Worm (Caenorhabditis elegans) whole organism, L4 larva: ENCODE measurements around the gene hap-1.

Experiments used
- F26F4.8 ChIP-seq: fragments of 200-800 bp; sonication (Bioruptor generic); conservative IDR thresholded peaks from 2 replicates; pipeline ENCODE4 v1.3.6; 2022; ENCODE audit warnings: missing genetic modification characterization, missing compliant biosample characterization
- F44E2.7 ChIP-seq: fragments of 200-800 bp; sonication (Bioruptor generic); IDR thresholded peaks from 2 replicates; pipeline ENCODE4 v2.1.2; 2022; ENCODE audit warnings: missing genetic modification characterization, missing compliant biosample characterization
- T20F7.1 ChIP-seq: fragments of 200-800 bp; sonication (Bioruptor generic); optimal IDR thresholded peaks from 2 replicates; lab custom pipeline; 2018; ENCODE audit warnings: mild to moderate bottlenecking, missing genetic modification characterization, missing compliant biosample characterization
- T26A8.4 ChIP-seq: fragments of 200-800 bp; sonication (Bioruptor generic); IDR thresholded peaks from 2 replicates; pipeline ENCODE4 v1.3.6; 2022; ENCODE audit warnings: missing genetic modification characterization, missing compliant biosample characterization
- Y105C5A.15 ChIP-seq: fragments of 200-800 bp; sonication (Bioruptor generic); IDR thresholded peaks from 2 replicates; pipeline ENCODE4 v1.3.6; 2022; ENCODE audit warnings: missing genetic modification characterization, missing compliant biosample characterization
- Y75B8A.6 ChIP-seq: fragments of 200-800 bp; sonication (Bioruptor generic); IDR thresholded peaks from 2 replicates; pipeline ENCODE4 v1.3.6; 2022; ENCODE audit warnings: missing genetic modification reagents, missing genetic modification characterization, missing compliant biosample characterization
- ZK337.2 ChIP-seq: fragments of 200-800 bp; sonication (Bioruptor generic); IDR thresholded peaks from 2 replicates; pipeline ENCODE4 v1.3.6; 2022; ENCODE audit warnings: missing genetic modification reagents, missing genetic modification characterization, missing compliant biosample characterization
- aha-1 ChIP-seq: fragments of 150-350 bp; peaks from one replicate; lab custom pipeline; 2014; ENCODE audit warnings: missing biosample characterization, missing genetic modification characterization
- ceh-28 ChIP-seq: fragments of 150-350 bp; optimal IDR thresholded peaks from 2 replicates; lab custom pipeline; 2014; ENCODE audit warnings: missing biosample characterization, missing genetic modification reagents, missing genetic modification characterization
- ceh-44 ChIP-seq: fragments of 200-800 bp; sonication (Bioruptor generic); IDR thresholded peaks from 2 replicates; pipeline ENCODE4 v1.3.6; 2022; ENCODE audit warnings: missing genetic modification reagents, missing genetic modification characterization, missing compliant biosample characterization
- ceh-62 ChIP-seq: sonication (generic microtip); optimal IDR thresholded peaks from 2 replicates; lab custom pipeline; 2017; ENCODE audit warnings: missing biosample characterization, missing genetic modification characterization
- ceh-82 ChIP-seq: sonication (generic microtip); optimal IDR thresholded peaks from 2 replicates; lab custom pipeline; 2017; ENCODE audit warnings: missing biosample characterization, missing genetic modification characterization
- ces-1 ChIP-seq: fragments of 150-350 bp; sonication (generic microtip); optimal IDR thresholded peaks from 4 replicates; lab custom pipeline; 2014; ENCODE audit warnings: missing biosample characterization, missing genetic modification reagents, missing genetic modification characterization
- cey-2 ChIP-seq: sonication (generic microtip); optimal IDR thresholded peaks from 3 replicates; lab custom pipeline; 2017; ENCODE audit warnings: missing genetic modification characterization, mild to moderate bottlenecking, missing compliant biosample characterization, antibody characterized with exemption, borderline replicate concordance; ENCODE audit not compliant: insufficient read depth
- ctbp-1 ChIP-seq: fragments of 200-800 bp; sonication (Bioruptor generic); IDR thresholded peaks from 2 replicates; pipeline ENCODE4 v1.3.6; 2022; ENCODE audit warnings: missing genetic modification reagents, missing genetic modification characterization, missing compliant biosample characterization
- daf-12 ChIP-seq: fragments of 150-350 bp; optimal IDR thresholded peaks from 2 replicates; lab custom pipeline; 2014; ENCODE audit warnings: missing biosample characterization, missing genetic modification reagents, missing genetic modification characterization
- daf-16 ChIP-seq, 3 experiments: sonication (generic microtip); optimal IDR thresholded peaks; 2 replicates each; lab custom pipeline; 2016 to 2017; ENCODE audit warnings: missing genetic modification characterization in 3 of 3, missing genetic modification reagents in 3 of 3, mild to moderate bottlenecking in 2 of 3, missing compliant biosample characterization in 2 of 3, missing biosample characterization in 1 of 3, moderate library complexity in 1 of 3
- dpl-1 ChIP-seq: fragments of 150-350 bp; optimal IDR thresholded peaks from 2 replicates; lab custom pipeline; 2014; ENCODE audit warnings: missing biosample characterization, missing genetic modification reagents, missing genetic modification characterization
- dve-1 ChIP-seq: sonication (generic microtip); optimal IDR thresholded peaks from 2 replicates; lab custom pipeline; 2017; ENCODE audit warnings: antibody characterized with exemption, mild to moderate bottlenecking, missing genetic modification characterization, missing compliant biosample characterization; ENCODE audit not compliant: insufficient read depth
- egl-27 ChIP-seq: sonication (generic microtip); optimal IDR thresholded peaks from 3 replicates; lab custom pipeline; 2017; ENCODE audit warnings: missing biosample characterization, missing genetic modification reagents, missing genetic modification characterization
- egl-43 ChIP-seq: fragments of 200-800 bp; sonication (Bioruptor generic); IDR thresholded peaks from 2 replicates; pipeline ENCODE4 v1.3.6; 2022; ENCODE audit warnings: missing genetic modification reagents, missing genetic modification characterization, missing compliant biosample characterization
- fos-1 ChIP-seq: fragments of 150-350 bp; optimal IDR thresholded peaks from 2 replicates; lab custom pipeline; 2014; ENCODE audit warnings: missing biosample characterization, missing genetic modification characterization
- lin-1 ChIP-seq: fragments of 200-800 bp; sonication (Bioruptor generic); IDR thresholded peaks from 2 replicates; pipeline ENCODE4 v1.3.6; 2022; ENCODE audit warnings: missing genetic modification reagents, missing genetic modification characterization, missing compliant biosample characterization
- lsy-2 ChIP-seq, 2 experiments: fragments of 150-350 bp in 1 of 2; sonication (generic microtip) in 1 of 2; optimal IDR thresholded peaks; 2 replicates each; lab custom pipeline; 2014 to 2017; ENCODE audit warnings: missing biosample characterization in 2 of 2, missing genetic modification characterization in 2 of 2
- madf-9 ChIP-seq: fragments of 200-800 bp; sonication (Bioruptor generic); conservative IDR thresholded peaks from 2 replicates; pipeline ENCODE4 v1.3.6; 2022; ENCODE audit warnings: missing genetic modification reagents, missing genetic modification characterization, missing compliant biosample characterization
- mep-1 ChIP-seq: fragments of 150-350 bp; sonication (generic microtip); optimal IDR thresholded peaks from 3 replicates; lab custom pipeline; 2014; ENCODE audit warnings: missing biosample characterization, missing genetic modification characterization
- mes-2 ChIP-seq: sonication (generic microtip); optimal IDR thresholded peaks from 2 replicates; lab custom pipeline; 2016; ENCODE audit warnings: missing genotype, mild to moderate bottlenecking, missing genetic modification characterization, missing compliant biosample characterization; ENCODE audit not compliant: poor library complexity, severe bottlenecking
- nhr-10 ChIP-seq: fragments of 150-350 bp; optimal IDR thresholded peaks from 2 replicates; lab custom pipeline; 2014; ENCODE audit warnings: missing biosample characterization, missing genetic modification characterization
- nhr-11 ChIP-seq: fragments of 150-350 bp; optimal IDR thresholded peaks from 2 replicates; lab custom pipeline; 2014; ENCODE audit warnings: missing biosample characterization, missing genetic modification characterization
- nhr-111 ChIP-seq: fragments of 200-800 bp; sonication (Bioruptor generic); optimal IDR thresholded peaks from 2 replicates; lab custom pipeline; 2018; ENCODE audit warnings: mild to moderate bottlenecking, missing genetic modification characterization, missing compliant biosample characterization
- nhr-237 ChIP-seq: sonication (generic microtip); optimal IDR thresholded peaks from 2 replicates; lab custom pipeline; 2017; ENCODE audit warnings: missing biosample characterization, missing genetic modification characterization
- nhr-28 ChIP-seq: fragments of 150-350 bp; optimal IDR thresholded peaks from 2 replicates; lab custom pipeline; 2014; ENCODE audit warnings: missing biosample characterization, missing genetic modification characterization
- nhr-41 ChIP-seq: fragments of 200-800 bp; sonication (Bioruptor generic); IDR thresholded peaks from 2 replicates; pipeline ENCODE4 v1.3.6; 2022; ENCODE audit warnings: missing genetic modification reagents, missing genetic modification characterization, missing compliant biosample characterization
- nhr-42 ChIP-seq: fragments of 200-800 bp; sonication (Bioruptor generic); IDR thresholded peaks from 2 replicates; pipeline ENCODE4 v1.3.6; 2022; ENCODE audit warnings: missing genetic modification characterization, missing compliant biosample characterization
- nhr-48 ChIP-seq: sonication (generic microtip); optimal IDR thresholded peaks from 2 replicates; lab custom pipeline; 2016; ENCODE audit warnings: mild to moderate bottlenecking, missing genetic modification characterization, missing compliant biosample characterization
- nhr-76 ChIP-seq: fragments of 150-350 bp; optimal IDR thresholded peaks from 2 replicates; lab custom pipeline; 2014; ENCODE audit warnings: missing biosample characterization, missing genetic modification characterization
- nhr-77 ChIP-seq: fragments of 150-350 bp; optimal IDR thresholded peaks from 2 replicates; lab custom pipeline; 2014; ENCODE audit warnings: missing biosample characterization, missing genetic modification characterization
- rbr-2 ChIP-seq: sonication (generic microtip); optimal IDR thresholded peaks from 2 replicates; lab custom pipeline; 2016; ENCODE audit warnings: missing genotype, missing genetic modification characterization, missing compliant biosample characterization
- snpc-1.2 ChIP-seq: fragments of 200-800 bp; sonication (Bioruptor generic); IDR thresholded peaks from 2 replicates; pipeline ENCODE4 v1.3.6; 2022; ENCODE audit warnings: missing genetic modification reagents, missing genetic modification characterization, missing compliant biosample characterization
- tag-97 ChIP-seq: fragments of 200-800 bp; sonication (Bioruptor generic); IDR thresholded peaks from 2 replicates; pipeline ENCODE4 v1.3.6; 2022; ENCODE audit warnings: missing genetic modification characterization, missing compliant biosample characterization
- tra-1 ChIP-seq: fragments of 200-800 bp; sonication (Bioruptor generic); IDR thresholded peaks from 2 replicates; pipeline ENCODE4 v1.3.6; 2022; ENCODE audit warnings: missing genetic modification reagents, missing genetic modification characterization, missing compliant biosample characterization
- unc-130 ChIP-seq: sonication (generic microtip); optimal IDR thresholded peaks from 2 replicates; lab custom pipeline; 2016; ENCODE audit warnings: missing genetic modification reagents, missing genetic modification characterization, missing compliant biosample characterization
- unc-39 ChIP-seq: sonication (generic microtip); optimal IDR thresholded peaks from 2 replicates; lab custom pipeline; 2017; ENCODE audit warnings: missing biosample characterization, missing genetic modification characterization
- vab-7 ChIP-seq: fragments of 200-800 bp; sonication (Bioruptor generic); IDR thresholded peaks from 2 replicates; pipeline ENCODE4 v1.3.6; 2022; ENCODE audit warnings: missing genetic modification reagents, missing genetic modification characterization, missing compliant biosample characterization
- zfp-3 ChIP-seq: fragments of 200-800 bp; sonication (Bioruptor generic); conservative IDR thresholded peaks from 2 replicates; pipeline ENCODE4 v1.3.6; 2022; ENCODE audit warnings: missing genetic modification reagents, missing genetic modification characterization, missing compliant biosample characterization
- ztf-11 ChIP-seq: fragments of 150-350 bp; optimal IDR thresholded peaks from 2 replicates; lab custom pipeline; 2014; ENCODE audit warnings: missing biosample characterization, missing genetic modification characterization
- ztf-7 ChIP-seq: fragments of 150-350 bp; optimal IDR thresholded peaks from 2 replicates; lab custom pipeline; 2014; ENCODE audit warnings: missing biosample characterization, missing genetic modification characterization

The hap-1 gene

ce11 chrIII:5273396-5273857 lies 9.7 kb downstream of the hap-1 start, which contains the start of gene ztf-8 (continued):
- TF ChIP-seq daf-16 (GFP tag; optimal IDR thresholded peaks at IDR 0.05; lab: Kevin White, UChicago), result no peak
- peak; percentile 0 for TF ChIP-seq daf-16 (tag; optimal IDR thresholded peaks at IDR 0.05; lab: Kevin White, UChicago)
- peak; percentile 19 for TF ChIP-seq aha-1 (tag; lab: Kevin White, UChicago)
- TF ChIP-seq, all 104 proteins: peak for 16

ce11 chrIII:5274250-5274649 lies 10.5 kb downstream of the hap-1 start:
- 0 out of 2 replicates have a peak, but pooled peaks have one; percentile 27 for TF ChIP-seq zfp-3
- no peak for TF ChIP-seq ceh-28 (tag; lab: Kevin White, UChicago)
- TF ChIP-seq T26A8.4 (GFP tag; lab: Robert Waterston, UW), result 0 out of 2 replicates have a peak, but pooled peaks have one; percentile 27
- TF ChIP-seq nhr-111, result no peak

- TF ChIP-seq ztf-11 (tag; lab: Kevin White, UChicago) (no peak), vab-7 (GFP tag; lab: Robert Waterston, UW) (no peak), ztf-7 (tag; lab: Kevin White, UChicago) (peak; percentile 17), Y75B8A.6 (GFP tag; lab: Robert Waterston, UW) (no peak), nhr-237 (tag; lab: Kevin White, UChicago) (no peak), unc-39 (no peak), daf-12 (no peak), snpc-1.2 (no peak), nhr-111 (no peak), fos-1 (no peak), tag-97 (GFP tag; lab: Robert Waterston, UW) (no peak), ctbp-1 (GFP tag; lab: Robert Waterston, UW) (no peak), F26F4.8 (GFP tag; lab: Robert Waterston, UW) (no peak), nhr-28 (tag; lab: Kevin White, UChicago) (no peak), unc-130 (GFP tag; lab: Kevin White, UChicago) (no peak), nhr-11 (tag; lab: Kevin White, UChicago) (no peak), T20F7.1 (GFP tag; lab: Kevin White, UChicago) (no peak), tra-1 (GFP tag; lab: Robert Waterston, UW) (no peak), lin-1 (GFP tag; lab: Robert Waterston, UW) (no peak), ceh-82 (no peak), mep-1 (peak; percentile 44), nhr-48 (tag; lab: Kevin White, UChicago) (no peak), madf-9 (GFP tag; lab: Robert Waterston, UW) (no peak), ces-1 (GFP tag; lab: Kevin White, UChicago) (no peak), egl-43 (GFP tag; lab: Robert Waterston, UW) (no peak), Y105C5A.15 (GFP tag; lab: Robert Waterston, UW) (no peak), ZK337.2 (no peak), nhr-76 (tag; lab: Kevin White, UChicago) (no peak), ceh-62 (no peak), dve-1 (tag; lab: Kevin White, UChicago) (peak; percentile 25), egl-27 (tag; lab: Kevin White, UChicago) (no peak), dpl-1 (GFP tag; lab: Kevin White, UChicago) (peak; percentile 60), nhr-77 (tag; lab: Kevin White, UChicago) (no peak), lsy-2 (tag; optimal IDR thresholded peaks at IDR 0.05; lab: Kevin White, UChicago) (peak in 1 of 2 experiments; percentile 77), nhr-41 (GFP tag; lab: Robert Waterston, UW) (no peak), nhr-42 (no peak), nhr-10 (tag; lab: Kevin White, UChicago) (no peak), F44E2.7 (GFP tag; lab: Robert Waterston, UW) (no peak), ceh-44 (no peak), rbr-2 (tag; lab: Kevin White, UChicago) (peak; percentile 25), cey-2 (tag; lab: Kevin White, UChicago) (no peak), mes-2 (peak; percentile 71)
Observed at ce11 chrIII:5274715-5275355, 11.1 kb downstream of the hap-1 start, which contains the start of the genes daf-41 and toc-1. Gene daf-41, minus strand, starts transcription at chrIII:5274765. Gene toc-1, plus strand, starts transcription at chrIII:5275251.
